Fruit fly (Drosophila melanogaster): Measurements from ENCODE around the gene RhoL.

The RhoL gene

dm6 chr3R:9546808-9547381 is 44.5 kb upstream of the RhoL start:
- no peak for TF ChIP-seq toe (GFP tag; optimal IDR thresholded peaks at IDR 0.05)
- TF ChIP-seq CG7045 (GFP tag; optimal IDR thresholded peaks at IDR 0.05): no peak
- TF ChIP-seq CG7101 (tag; optimal IDR thresholded peaks at IDR 0.05): no peak
- no peak for TF ChIP-seq kay (GFP tag; ENCODE audit: borderline replicate concordance)
- no peak for TF ChIP-seq Hr96 (GFP tag; optimal IDR thresholded peaks at IDR 0.05)

dm6 chr3R:9543495-9544180 is 41.3 kb upstream of the RhoL start:
- TF ChIP-seq kay (GFP tag; ENCODE audit: borderline replicate concordance): peak; percentile 68
- no peak for TF ChIP-seq CG33017 (tag; optimal IDR thresholded peaks at IDR 0.05)

dm6 chr3R:9534595-9535217 is 32.3 kb upstream of the RhoL start:
- TF ChIP-seq Mnt (GFP tag; optimal IDR thresholded peaks at IDR 0.05) (no peak), CG12768 (GFP tag; optimal IDR thresholded peaks at IDR 0.05) (no peak), kay (GFP tag; ENCODE audit: borderline replicate concordance) (no peak), CG5204 (GFP tag; optimal IDR thresholded peaks at IDR 0.05) (no peak), CG14711 (tag; optimal IDR thresholded peaks at IDR 0.05) (no peak), CG7101 (tag; optimal IDR thresholded peaks at IDR 0.05) (no peak), bab1 (GFP tag; optimal IDR thresholded peaks at IDR 0.05) (no peak)

dm6 chr3R:9534125-9534496 is 31.7 kb upstream of the RhoL start:
- TF ChIP-seq CG7045 (GFP tag; optimal IDR thresholded peaks at IDR 0.05): peak; percentile 29
- peak; percentile 12 for TF ChIP-seq bab1 (GFP tag; optimal IDR thresholded peaks at IDR 0.05)
- TF ChIP-seq cnc (optimal IDR thresholded peaks at IDR 0.05): no peak
- TF ChIP-seq Clk (GFP tag; optimal IDR thresholded peaks at IDR 0.05): no peak
- no peak for TF ChIP-seq Hr96 (GFP tag; optimal IDR thresholded peaks at IDR 0.05)
- no peak for TF ChIP-seq kay (GFP tag; ENCODE audit: borderline replicate concordance)
- peak; percentile 70 for TF ChIP-seq CG7101 (tag; optimal IDR thresholded peaks at IDR 0.05)
- TF ChIP-seq CG14711 (tag; optimal IDR thresholded peaks at IDR 0.05): peak; percentile 68
- TF ChIP-seq toe (GFP tag; optimal IDR thresholded peaks at IDR 0.05): no peak
- TF ChIP-seq tj (GFP tag; optimal IDR thresholded peaks at IDR 0.05): no peak
- no peak for TF ChIP-seq Crg-1 (GFP tag; optimal IDR thresholded peaks at IDR 0.05)
- TF ChIP-seq CG11617 (GFP tag; optimal IDR thresholded peaks at IDR 0.05): peak; percentile 43
- peak; percentile 46 for TF ChIP-seq CG33017 (tag; optimal IDR thresholded peaks at IDR 0.05)
- no peak for TF ChIP-seq cic (GFP tag; optimal IDR thresholded peaks at IDR 0.05)
- no peak for TF ChIP-seq pad (GFP tag; optimal IDR thresholded peaks at IDR 0.05)
- no peak for TF ChIP-seq CG5204 (GFP tag; optimal IDR thresholded peaks at IDR 0.05)
- no peak for TF ChIP-seq ovo (GFP tag; optimal IDR thresholded peaks at IDR 0.05)
- no peak for TF ChIP-seq CG12768 (GFP tag; optimal IDR thresholded peaks at IDR 0.05)
- peak; percentile 26 for TF ChIP-seq CG1620 (GFP tag; optimal IDR thresholded peaks at IDR 0.05)
- no peak for TF ChIP-seq Mnt (GFP tag; optimal IDR thresholded peaks at IDR 0.05)

- TF ChIP-seq CG14711 (tag; optimal IDR thresholded peaks at IDR 0.05) (peak; percentile 81), toe (GFP tag; optimal IDR thresholded peaks at IDR 0.05) (peak; percentile 94), ovo (GFP tag; optimal IDR thresholded peaks at IDR 0.05) (peak; percentile 57), cnc (optimal IDR thresholded peaks at IDR 0.05) (peak; percentile 19 to 66), CG33017 (tag; optimal IDR thresholded peaks at IDR 0.05) (peak; percentile 88), Mnt (GFP tag; optimal IDR thresholded peaks at IDR 0.05) (peak; percentile 82), tj (GFP tag; optimal IDR thresholded peaks at IDR 0.05) (peak; percentile 89), Hr96 (GFP tag; optimal IDR thresholded peaks at IDR 0.05) (peak; percentile 88), bab1 (GFP tag; optimal IDR thresholded peaks at IDR 0.05) (peak; percentile 84), Clk (GFP tag; optimal IDR thresholded peaks at IDR 0.05) (peak; percentile 93), CG5204 (GFP tag; optimal IDR thresholded peaks at IDR 0.05) (peak; percentile 96), Crg-1 (GFP tag; optimal IDR thresholded peaks at IDR 0.05) (peak; percentile 87), pad (GFP tag; optimal IDR thresholded peaks at IDR 0.05) (peak; percentile 90), cic (GFP tag; optimal IDR thresholded peaks at IDR 0.05) (peak; percentile 72), CG12768 (GFP tag; optimal IDR thresholded peaks at IDR 0.05) (peak; percentile 95), CG7101 (tag; optimal IDR thresholded peaks at IDR 0.05) (peak; percentile 93), CG1620 (GFP tag; optimal IDR thresholded peaks at IDR 0.05) (peak; percentile 92), kay (GFP tag; ENCODE audit: borderline replicate concordance) (peak; percentile 98), CG11617 (GFP tag; optimal IDR thresholded peaks at IDR 0.05) (peak; percentile 99), CG7045 (GFP tag; optimal IDR thresholded peaks at IDR 0.05) (peak; percentile 96)
These were observed 31.1 kb upstream of the RhoL start for dm6 chr3R:9533181-9534124.
